Worm (Caenorhabditis elegans): ENCODE measurements around the gene C45H4.13.

DNA sequence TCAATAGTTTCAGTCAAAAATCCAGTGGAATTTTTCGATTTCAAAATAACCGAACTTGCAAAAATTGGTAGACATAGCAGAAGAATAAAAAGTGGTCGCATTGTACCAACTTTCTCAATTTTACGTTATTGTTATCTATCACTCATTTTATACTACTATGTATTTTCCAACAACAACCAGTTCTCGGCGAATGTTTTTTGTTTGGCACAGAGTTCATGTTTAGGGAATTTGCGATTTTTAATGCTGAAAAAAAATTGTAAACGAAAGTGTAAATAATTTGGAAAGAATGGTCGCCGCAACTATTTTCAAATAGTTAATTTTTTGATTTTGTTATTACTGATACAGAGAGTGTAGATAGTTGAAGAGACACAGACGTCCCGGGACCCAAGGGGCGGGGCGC is 1.3 kb downstream of the C45H4.13 start, which contains the start of gene C45H4.21:
- TF ChIP-seq egl-27 (tag; optimal IDR thresholded peaks at IDR 0.05) (no peak), tlp-1 (tag; optimal IDR thresholded peaks at IDR 0.05) (no peak), ama-1 (optimal IDR thresholded peaks at IDR 0.05) (no peak), nhr-19 (GFP tag; conservative IDR thresholded peaks at IDR 0.05) (no peak), nhr-85 (tag) (no peak), fkh-10 (GFP tag; optimal IDR thresholded peaks at IDR 0.05) (no peak), tbx-2 (tag; optimal IDR thresholded peaks at IDR 0.05) (no peak), ztf-11 (tag; optimal IDR thresholded peaks at IDR 0.05) (no peak), fos-1 (tag; optimal IDR thresholded peaks at IDR 0.05) (no peak), hlh-17 (GFP tag; optimal IDR thresholded peaks at IDR 0.05; ENCODE audit: borderline replicate concordance) (no peak), nhr-76 (tag; optimal IDR thresholded peaks at IDR 0.05) (no peak), elt-2 (tag; optimal IDR thresholded peaks at IDR 0.05) (no peak), dpl-1 (GFP tag; optimal IDR thresholded peaks at IDR 0.05) (no peak)
